Worm (Caenorhabditis elegans) whole organism, dauer: ENCODE results near the gene cnb-1.

Source experiments
- unc-62 ChIP-seq: sonication (generic microtip); optimal IDR thresholded peaks from 2 replicates; lab custom pipeline; 2017; ENCODE audit warnings: missing biosample characterization, missing genetic modification reagents, missing genetic modification characterization

cnb-1 gene

DNA sequence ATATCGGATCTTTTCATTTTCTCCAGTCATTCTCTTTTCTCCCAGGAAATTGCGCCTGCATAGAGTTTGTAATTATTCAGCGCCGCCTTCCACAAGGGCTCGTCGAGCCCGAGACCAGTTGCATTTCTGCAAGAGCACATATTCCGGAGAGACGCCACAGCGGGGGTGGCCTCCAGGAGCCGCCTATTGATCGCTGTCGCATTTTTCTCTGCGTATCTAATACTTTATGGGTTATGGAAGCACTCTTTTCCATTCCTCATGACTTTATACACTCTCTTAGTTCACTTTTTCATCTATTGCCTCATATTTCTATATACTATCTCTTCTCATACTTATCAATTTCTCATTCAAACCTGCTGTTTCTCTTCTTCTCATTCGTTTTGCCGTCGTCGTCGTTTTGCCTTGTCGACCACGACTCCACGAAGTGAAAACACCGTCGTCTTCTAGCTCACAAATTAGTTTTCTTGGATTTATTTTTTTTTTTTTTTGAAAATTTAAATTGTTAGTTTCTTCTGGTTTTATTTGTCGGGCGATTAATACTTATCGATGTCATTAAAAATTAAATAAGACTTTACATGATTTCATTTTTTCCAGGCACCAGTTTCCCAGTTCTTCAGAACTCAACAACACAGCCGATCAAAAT lies at the start of gene cnb-1:
TSS of gene cnb-1 (plus strand) at position 593 of the 643 bp plus-strand sequence.
- no peak for TF ChIP-seq unc-62

DNA sequence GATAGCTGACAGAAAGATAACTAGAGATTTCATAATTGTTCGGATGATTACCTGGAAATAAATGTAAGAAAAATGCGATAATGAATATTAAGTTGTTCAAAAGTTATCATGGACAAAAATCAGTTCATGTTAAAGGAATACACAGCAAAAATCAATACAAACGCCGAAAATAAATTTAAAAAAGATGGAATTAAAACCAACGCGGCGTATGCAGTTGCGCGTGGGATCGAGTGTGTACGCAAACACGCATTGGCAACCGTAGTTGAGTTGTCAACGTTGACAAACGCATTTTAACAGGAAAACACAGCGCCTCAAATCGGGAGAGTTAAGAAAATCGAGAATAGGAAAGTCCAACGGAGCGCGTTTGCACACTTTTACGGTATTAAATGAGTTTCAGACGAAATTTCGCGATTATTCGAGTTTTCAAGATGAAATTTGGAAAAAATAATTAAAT lies 48.6 kb upstream of the cnb-1 start, which contains the start of gene tmed-10:
TSS of gene tmed-10 (minus strand) at position 51 of the 454 bp plus-strand sequence.
- no peak for TF ChIP-seq unc-62

DNA sequence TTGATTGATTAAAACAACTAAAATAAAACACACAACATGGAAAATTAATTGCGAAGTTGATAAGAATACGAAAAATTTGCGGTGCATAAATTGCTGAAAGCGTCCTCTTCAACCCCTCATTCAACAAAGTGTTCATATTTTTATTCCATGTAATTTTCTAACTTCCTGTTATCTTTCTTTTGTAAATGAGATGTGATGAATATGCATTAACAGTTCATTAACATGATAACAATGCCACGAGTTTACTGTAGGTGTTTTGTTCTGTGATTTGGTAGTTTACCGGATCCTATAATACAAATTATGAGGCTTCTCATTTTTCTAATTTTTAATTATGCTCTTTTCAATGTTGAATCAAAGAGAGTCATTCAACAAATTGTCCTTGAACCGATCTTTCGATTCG lies 46.4 kb upstream of the cnb-1 start, which contains the start of gene F47G9.6:
TSS of gene F47G9.6 (plus strand) at position 301 of the 400 bp plus-strand sequence.
- no peak for TF ChIP-seq unc-62

DNA sequence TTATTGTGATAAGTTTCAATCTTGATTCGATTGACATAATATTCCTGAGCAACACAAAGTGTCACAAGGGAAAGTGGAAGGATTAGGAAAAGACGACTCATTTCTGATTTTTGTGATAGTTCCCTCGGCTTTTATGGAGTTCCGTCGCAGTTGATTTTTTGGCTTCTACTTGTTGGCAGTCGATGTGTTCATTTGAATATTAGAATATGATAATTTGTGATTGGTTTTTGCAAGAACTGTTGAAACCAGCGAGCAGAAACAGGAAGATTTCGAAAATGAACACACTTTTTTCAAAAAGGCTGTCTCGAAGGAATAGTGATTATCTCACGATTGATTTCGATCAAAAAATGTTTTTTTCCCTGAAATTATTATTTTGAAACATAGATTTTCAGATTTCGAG lies 41.3 kb upstream of the cnb-1 start, which contains the start of gene T02E9.6:
TSS of gene T02E9.6 (minus strand) at position 101 of the 400 bp plus-strand sequence.
- TF ChIP-seq unc-62 = no peak

DNA sequence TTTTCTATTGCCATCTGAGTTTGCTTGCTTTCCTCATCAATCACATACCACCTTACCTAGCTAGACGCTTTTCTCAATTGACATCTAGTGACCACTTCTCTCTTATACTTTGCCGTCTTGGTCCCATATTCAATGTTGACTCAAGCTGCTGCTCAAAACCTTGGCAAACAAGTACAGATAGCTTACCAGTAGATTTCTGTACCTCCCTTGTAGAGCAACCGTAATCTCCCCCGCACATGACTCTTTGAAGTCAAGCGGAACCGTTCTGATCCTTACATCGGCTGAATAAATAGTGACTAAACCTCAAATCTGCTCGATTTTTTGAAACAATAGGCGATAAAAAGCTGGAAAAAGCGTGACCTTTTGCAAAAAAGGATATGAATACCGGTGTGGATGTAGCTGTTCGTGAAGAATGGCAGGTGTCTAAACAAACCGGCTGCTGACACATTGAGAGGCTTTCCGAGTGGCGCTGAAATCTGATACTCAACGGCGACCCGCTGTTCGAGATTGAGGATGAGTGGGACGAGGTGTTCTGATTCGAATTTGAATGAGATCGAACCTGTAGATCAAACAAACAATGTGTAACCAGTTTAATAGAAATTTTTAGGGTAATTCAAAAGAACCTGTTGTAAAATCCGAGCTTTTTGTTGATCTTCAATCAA lies 39.7 kb upstream of the cnb-1 start:
- TF ChIP-seq unc-62 = no peak

DNA sequence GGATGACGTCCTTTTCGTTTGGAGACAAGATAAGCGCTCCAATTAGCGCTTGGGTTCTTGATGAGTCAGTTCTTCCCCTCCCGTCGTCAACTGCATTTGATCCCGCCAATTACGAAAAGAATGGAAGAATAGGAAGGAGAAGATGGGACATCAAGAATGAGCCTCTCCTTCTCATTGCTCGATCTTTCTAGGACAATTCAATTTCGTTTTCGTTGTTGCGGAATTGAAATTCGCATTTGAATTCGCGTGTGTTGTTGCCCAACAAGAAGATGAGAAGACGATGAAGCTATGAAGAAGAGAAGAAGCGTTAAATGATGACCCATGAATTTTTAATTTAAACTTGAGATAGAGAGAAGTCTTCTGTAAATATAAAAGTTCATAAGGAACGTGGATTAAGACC lies 38.7 kb upstream of the cnb-1 start:
- TF ChIP-seq unc-62 = no peak

DNA sequence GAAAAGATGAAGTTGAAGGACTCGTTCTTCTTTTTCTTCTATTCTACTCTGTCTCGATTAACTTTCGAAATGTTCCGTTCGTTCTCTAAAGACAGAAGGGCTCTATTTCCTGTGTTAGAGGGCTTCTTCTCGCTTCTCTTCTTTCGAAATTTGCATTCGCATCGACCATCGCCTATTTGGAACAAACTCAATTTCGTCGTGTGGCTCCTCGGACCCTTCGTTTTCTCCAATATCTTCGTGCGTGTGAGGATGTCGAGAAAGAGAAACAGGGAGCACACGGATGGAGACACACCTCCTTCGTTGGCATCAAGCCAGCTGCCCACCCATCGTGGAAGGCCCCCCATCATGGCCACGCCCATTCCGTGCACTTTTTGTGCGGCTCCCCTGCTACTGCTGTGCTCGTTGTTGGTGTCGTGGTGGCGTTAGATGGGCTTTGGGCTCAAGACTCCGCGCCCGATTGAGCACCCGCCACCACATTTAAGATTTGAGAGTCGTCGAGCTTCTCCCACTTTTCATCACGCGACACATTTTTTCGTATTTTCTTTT lies 34.3 kb upstream of the cnb-1 start:
- no peak for TF ChIP-seq unc-62

DNA sequence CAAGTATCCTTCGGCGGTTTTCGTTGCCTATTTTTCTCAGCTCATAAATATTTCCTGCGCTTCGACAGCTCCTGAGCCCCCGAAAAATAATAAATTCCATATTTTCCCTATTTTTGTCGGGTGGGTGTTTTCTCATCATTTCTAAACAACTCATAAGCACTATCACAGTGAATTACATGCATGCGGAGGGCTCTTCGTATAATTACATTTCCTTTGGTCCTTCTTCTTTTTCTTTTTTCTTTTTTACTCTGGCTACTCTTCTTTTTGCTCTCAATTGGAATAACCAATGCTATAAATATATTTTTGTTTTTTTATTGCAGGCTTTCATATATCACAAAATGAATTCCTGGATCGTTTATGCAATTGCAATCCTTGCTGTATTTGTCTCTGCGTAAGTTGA lies 33.6 kb upstream of the cnb-1 start, which contains the start of gene T02E9.5:
TSS of gene T02E9.5 (plus strand) at position 321 of the 400 bp plus-strand sequence.
- no peak for TF ChIP-seq unc-62

DNA sequence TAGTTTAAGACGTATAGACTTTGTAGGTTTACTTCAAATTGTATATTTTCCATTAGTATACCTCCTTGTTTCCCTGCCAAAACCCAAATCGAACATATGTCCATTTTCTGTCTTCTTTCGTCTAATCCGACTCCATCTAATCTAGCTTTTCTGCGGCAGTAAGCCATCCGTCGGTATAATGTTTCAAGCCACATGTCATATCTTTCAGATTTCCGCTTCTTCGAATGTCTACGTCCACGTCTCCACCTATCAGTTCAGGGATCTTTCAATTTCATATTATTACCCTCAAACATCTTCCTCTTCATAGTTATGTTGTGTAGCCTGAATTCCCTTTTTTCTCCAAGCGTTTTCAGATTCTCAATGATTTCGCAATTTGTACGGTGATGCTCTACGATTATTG lies 31.4 kb upstream of the cnb-1 start:
- no peak for TF ChIP-seq unc-62

DNA sequence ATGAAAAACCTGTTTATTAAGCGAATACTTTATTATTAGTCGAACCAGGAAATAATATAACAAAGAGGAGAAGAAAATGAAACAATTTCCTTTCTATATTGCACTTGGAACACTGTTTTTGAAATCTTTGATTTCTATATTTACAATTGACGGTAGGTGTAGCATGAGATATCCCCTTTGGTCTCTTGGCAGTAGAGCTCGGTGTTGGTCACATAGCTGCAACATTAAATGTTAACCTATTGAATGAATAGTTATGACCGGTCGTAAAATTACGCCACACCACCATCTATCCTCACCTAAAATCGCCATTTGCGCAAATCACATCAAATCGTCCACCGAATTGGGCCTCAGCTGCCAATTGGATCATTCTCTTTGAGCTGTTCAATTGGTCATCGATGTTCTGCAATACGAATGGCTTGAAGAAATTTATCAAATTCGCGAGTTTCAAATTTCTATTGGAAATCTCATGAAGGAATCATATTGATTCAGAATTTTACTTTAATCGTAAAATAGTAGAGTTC lies 30.7 kb upstream of the cnb-1 start:
- TF ChIP-seq unc-62 = no peak

DNA sequence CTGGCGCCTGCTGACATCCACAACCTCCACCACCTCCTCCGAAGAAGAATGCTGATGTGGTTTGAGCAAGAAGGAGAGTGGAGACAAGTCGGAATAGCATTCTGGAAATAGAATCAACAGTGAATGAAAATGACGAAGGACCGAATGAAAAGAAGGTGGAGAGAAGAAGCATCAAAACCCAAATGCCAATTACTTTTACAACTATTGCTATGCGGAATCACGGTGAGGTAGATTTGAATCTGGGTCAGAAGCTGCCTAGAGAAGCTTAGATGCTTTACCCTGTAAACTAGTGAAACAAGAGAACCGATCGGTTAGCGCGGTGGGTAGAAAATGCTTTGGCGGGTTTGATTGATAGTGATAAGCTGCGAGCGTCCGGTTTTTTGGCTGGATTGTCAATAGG lies 28.6 kb upstream of the cnb-1 start, which contains the start of gene grl-7:
TSS of gene grl-7 (minus strand) at position 101 of the 400 bp plus-strand sequence.
- no peak for TF ChIP-seq unc-62

DNA sequence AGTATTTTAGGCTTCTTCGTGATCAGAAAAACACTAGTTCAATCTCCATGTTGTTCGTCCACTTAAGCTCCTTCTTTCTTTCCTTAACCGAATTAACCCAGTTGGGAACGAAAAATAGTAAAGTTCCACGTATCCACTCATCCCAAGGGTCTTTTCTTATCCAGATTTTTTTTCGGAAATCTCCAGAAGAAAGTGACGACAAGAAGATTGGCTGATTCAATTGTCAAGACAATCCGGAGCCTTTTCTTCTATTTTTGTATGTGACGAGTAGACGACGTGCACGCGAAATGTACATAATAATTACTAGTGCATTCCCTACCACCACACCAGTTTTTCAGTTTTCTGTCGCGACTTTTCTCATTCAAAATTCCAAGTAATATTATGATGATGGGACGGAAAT lies 24.3 kb upstream of the cnb-1 start:
- no peak for TF ChIP-seq unc-62

DNA sequence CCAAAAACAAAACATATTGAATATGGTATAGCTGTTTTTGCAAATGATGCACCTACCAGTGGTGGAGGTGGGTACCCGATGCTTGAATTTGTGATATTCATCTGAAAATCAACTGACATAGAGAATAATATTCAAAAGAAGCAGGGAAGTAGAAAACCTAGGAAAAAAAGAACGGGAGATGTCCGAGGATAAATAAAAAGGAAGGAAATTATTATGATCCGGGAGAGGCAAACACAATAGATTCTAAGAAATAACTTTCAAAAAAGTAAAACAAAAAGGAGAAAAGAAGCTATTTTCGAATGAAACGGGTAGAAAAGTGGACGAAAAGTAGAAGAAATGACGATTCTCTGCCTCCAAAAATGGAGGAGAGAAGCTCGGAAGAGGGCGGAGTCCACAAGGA lies 22.6 kb upstream of the cnb-1 start, which contains the start of gene npr-25:
TSS of gene npr-25 (minus strand) at position 101 of the 400 bp plus-strand sequence.
- no peak for TF ChIP-seq unc-62

DNA sequence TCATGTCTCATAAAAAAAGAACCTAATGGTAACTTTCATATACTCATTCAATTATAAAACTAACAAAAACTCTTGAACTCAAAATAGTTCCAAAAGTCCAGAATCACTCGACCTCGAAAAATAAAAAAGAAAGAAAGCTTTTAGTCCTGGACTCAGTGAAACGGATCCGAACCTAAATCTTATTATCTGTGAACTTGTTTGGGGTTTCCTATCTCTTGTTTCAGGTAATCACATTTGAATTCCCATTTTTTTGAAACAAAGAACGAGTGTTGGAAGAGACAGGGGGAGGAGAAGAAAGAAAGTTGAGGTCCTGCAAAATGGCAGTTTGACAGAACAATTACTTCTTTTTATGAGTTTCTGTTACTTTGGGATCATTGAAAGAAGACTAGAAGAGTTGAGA lies 21.3 kb upstream of the cnb-1 start:
- TF ChIP-seq unc-62 = no peak

DNA sequence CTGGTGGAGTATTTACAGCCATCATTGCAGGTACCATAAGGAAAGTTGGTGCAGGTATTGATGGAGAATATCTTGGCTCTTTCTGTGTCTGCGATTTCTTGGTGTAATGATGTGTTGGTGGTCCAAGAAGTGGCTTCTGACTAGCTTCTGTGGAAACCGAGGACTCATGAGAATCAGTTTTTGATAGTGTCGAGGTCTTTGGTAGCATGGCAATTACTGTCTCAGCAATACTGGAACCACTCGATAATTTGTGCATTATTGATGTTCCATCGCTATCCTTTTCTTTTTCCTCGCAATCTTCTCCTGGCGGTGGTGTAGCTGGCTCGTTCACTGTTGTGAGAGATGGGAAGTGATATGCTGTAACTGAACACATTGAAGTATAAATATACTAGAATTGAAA lies 12.0 kb upstream of the cnb-1 start:
- no peak for TF ChIP-seq unc-62

DNA sequence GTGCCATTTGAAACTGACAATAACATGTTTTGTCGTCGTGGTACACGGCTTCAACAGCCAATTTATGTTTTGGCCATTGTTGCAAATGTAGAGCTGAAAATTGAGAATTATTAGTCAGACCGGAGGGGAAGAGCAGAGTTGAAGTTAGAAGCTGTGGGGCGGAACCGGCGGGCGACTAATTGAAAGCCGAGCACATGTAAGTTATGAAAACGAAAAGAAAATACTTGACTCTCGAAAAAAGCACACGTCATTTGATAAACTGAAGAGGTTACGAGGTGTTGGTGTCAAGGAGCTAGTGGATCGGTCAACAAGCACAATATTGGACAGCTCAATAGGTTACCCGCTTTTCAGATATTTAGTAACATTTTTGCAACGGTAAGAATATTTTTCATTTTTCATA lies 9.4 kb upstream of the cnb-1 start, which contains the start of gene dop-5:
TSS of gene dop-5 (minus strand) at position 101 of the 400 bp plus-strand sequence.
- no peak for TF ChIP-seq unc-62

DNA sequence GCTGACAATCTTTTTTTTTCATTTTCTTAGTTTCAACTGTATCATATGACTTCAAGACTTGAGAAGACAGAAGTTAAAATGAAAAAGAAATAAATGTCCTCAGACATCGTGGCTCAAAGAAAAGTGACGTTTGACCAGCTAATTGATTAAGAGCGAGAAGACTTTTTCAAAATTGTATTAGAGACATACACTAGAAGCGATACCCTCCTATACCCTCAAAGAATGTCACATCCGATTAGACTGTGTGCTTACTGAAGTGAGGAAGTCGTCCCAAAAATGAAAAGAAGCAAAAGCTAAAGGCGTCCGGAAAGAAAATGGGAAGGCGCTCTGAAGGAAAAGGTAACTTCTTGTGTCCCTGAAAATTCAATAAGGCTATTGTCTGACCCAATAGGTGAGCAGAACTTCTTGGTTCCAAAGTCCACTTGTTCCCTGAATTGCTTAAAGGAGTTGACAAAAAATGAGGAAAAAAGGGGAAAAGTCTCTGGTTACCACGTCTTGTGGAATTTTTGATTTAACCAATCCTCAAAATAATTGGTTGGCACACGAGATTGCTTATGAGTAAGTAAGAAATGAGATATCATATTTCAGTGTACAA lies 3.2 kb upstream of the cnb-1 start:
- no peak for TF ChIP-seq unc-62
